Worm (Caenorhabditis elegans) whole organism, L3 larva: ENCODE results near the gene R06B9.5.

ENCODE experiments used
- elt-1 ChIP-seq: fragments of 150-350 bp; optimal IDR thresholded peaks from 2 replicates; lab custom pipeline; 2014; ENCODE audit warnings: missing biosample characterization, missing genetic modification characterization
- unc-39 ChIP-seq: sonication (generic microtip); optimal IDR thresholded peaks from 4 replicates; lab custom pipeline; 2017; ENCODE audit warnings: missing biosample characterization, missing genetic modification characterization

DNA sequence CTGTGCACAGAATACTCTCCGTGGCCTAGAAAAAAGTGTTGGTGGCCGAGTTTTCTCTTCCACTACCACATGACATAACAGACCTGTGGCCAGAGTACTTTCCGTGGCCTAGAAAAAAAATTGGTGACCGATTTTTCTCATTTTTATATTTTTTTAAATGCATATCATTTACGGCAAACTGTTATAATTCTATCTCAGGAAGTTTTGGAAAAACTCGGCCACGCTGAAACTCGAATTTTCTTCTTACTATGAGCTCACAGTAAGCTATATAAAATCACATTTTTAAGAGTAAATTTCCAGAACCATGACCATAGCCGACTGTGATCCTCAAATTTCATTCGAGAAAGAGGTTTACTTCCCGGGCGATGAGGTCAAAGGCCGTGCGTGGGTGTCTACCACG is 15.9 kb downstream of the R06B9.5 start, which contains the start of gene arrd-14:
- TF ChIP-seq elt-1 (tag; lab: Kevin White, UChicago): no peak
- TF ChIP-seq unc-39 (tag; lab: Kevin White, UChicago): no peak
